Worm (Caenorhabditis elegans) whole organism, midembryonic: Measurements from ENCODE around the gene ins-9.

Experiments
- T22C8.4 ChIP-seq: fragments of 200-800 bp; sonication (Bioruptor generic); IDR thresholded peaks from 2 replicates; pipeline ENCODE4 v1.3.6; 2022; ENCODE audit warnings: missing genetic modification characterization, missing compliant biosample characterization
- cog-1 ChIP-seq: sonication (generic microtip); optimal IDR thresholded peaks from 2 replicates; lab custom pipeline; 2016; ENCODE audit warnings: missing genetic modification characterization, missing compliant biosample characterization
- flt-1 ChIP-seq: fragments of 200-800 bp; sonication (Bioruptor generic); IDR thresholded peaks from 2 replicates; pipeline ENCODE4 v1.3.6; 2022; ENCODE audit warnings: missing genetic modification characterization, missing compliant biosample characterization
- klf-2 ChIP-seq: fragments of 200-800 bp; sonication (Bioruptor generic); conservative IDR thresholded peaks from 2 replicates; pipeline ENCODE4 v1.3.6; 2022; ENCODE audit warnings: missing genetic modification reagents, missing genetic modification characterization, missing compliant biosample characterization
- med-1 ChIP-seq: sonication (generic microtip); optimal IDR thresholded peaks from 2 replicates; lab custom pipeline; 2017; ENCODE audit warnings: missing genetic modification characterization, mild to moderate bottlenecking, missing compliant biosample characterization, antibody characterized with exemption, missing genetic modification reagents; ENCODE audit not compliant: insufficient read depth
- ref-1 ChIP-seq: fragments of 200-800 bp; sonication (Bioruptor generic); conservative IDR thresholded peaks from 2 replicates; pipeline ENCODE4 v1.3.6; 2022; ENCODE audit warnings: missing genetic modification reagents, missing genetic modification characterization, missing compliant biosample characterization
- tab-1 ChIP-seq: fragments of 200-800 bp; sonication (Bioruptor generic); IDR thresholded peaks from 2 replicates; pipeline ENCODE4 v1.3.6; 2022; ENCODE audit warnings: missing genetic modification characterization, missing compliant biosample characterization
- ztf-29 ChIP-seq: fragments of 200-800 bp; sonication (Bioruptor generic); IDR thresholded peaks from 2 replicates; pipeline ENCODE4 v1.3.6; 2022; ENCODE audit warnings: missing genetic modification reagents, missing genetic modification characterization, missing compliant biosample characterization

- TF ChIP-seq ref-1 (GFP tag; lab: Robert Waterston, UW): no peak
- TF ChIP-seq T22C8.4 (GFP tag; lab: Robert Waterston, UW): no peak
- no peak for TF ChIP-seq tab-1 (GFP tag; lab: Robert Waterston, UW)
- no peak for TF ChIP-seq ztf-29
- no peak for TF ChIP-seq klf-2 (GFP tag; lab: Robert Waterston, UW)
- no peak for TF ChIP-seq med-1 (GFP tag; lab: Kevin White, UChicago)
- no peak for TF ChIP-seq cog-1 (tag; lab: Kevin White, UChicago)
- TF ChIP-seq flt-1 (GFP tag; lab: Robert Waterston, UW): no peak
Observed at ce11 chrX:8854409-8854808, 12.1 kb downstream of the ins-9 start.
